Fruit fly (Drosophila melanogaster) whole organism, embryonic: ENCODE measurements around the gene CG5157.

ENCODE experiments used
- Ada2b ChIP-seq: fragments of 200-800 bp; sonication (Bioruptor generic); IDR thresholded peaks from 2 replicates; pipeline ENCODE4 v1.3.6; 2022; ENCODE audit warnings: missing biosample characterization, missing genetic modification characterization
- B-H1 ChIP-seq: fragments of 200-800 bp; sonication (Bioruptor generic); IDR thresholded peaks from 3 replicates; pipeline ENCODE4 v1.3.6; 2022; ENCODE audit warnings: missing biosample characterization, missing genetic modification characterization
- B-H2 ChIP-seq: fragments of 200-800 bp; sonication (Bioruptor generic); optimal IDR thresholded peaks from 2 replicates; lab custom pipeline; 2018; ENCODE audit warnings: missing biosample characterization, mild to moderate bottlenecking, missing genetic modification characterization
- CG10462 ChIP-seq: fragments of 200-800 bp; sonication (Bioruptor generic); optimal IDR thresholded peaks from 2 replicates; lab custom pipeline; 2016; ENCODE audit warnings: missing biosample characterization, missing genetic modification characterization
- CG11560 ChIP-seq: fragments of 200-800 bp; sonication (Bioruptor generic); IDR thresholded peaks from 3 replicates; pipeline ENCODE4 v1.3.6; 2022; ENCODE audit warnings: missing biosample characterization, missing genetic modification characterization
- CG12071 ChIP-seq: fragments of 200-800 bp; sonication (Bioruptor generic); optimal IDR thresholded peaks from 3 replicates; lab custom pipeline; 2018; ENCODE audit warnings: missing biosample characterization, mild to moderate bottlenecking, missing genetic modification characterization
- CG17829 ChIP-seq: fragments of 200-800 bp; optimal IDR thresholded peaks from 2 replicates; lab custom pipeline; 2019; ENCODE audit warnings: missing biosample characterization, mild to moderate bottlenecking, missing genetic modification characterization, moderate library complexity
- CG1792 ChIP-seq: fragments of 200-800 bp; sonication (Bioruptor generic); optimal IDR thresholded peaks from 2 replicates; lab custom pipeline; 2016; ENCODE audit warnings: missing biosample characterization, missing genetic modification characterization
- CG18476 ChIP-seq: fragments of 200-800 bp; sonication (Bioruptor generic); optimal IDR thresholded peaks from 2 replicates; lab custom pipeline; 2016; ENCODE audit warnings: missing biosample characterization, mild to moderate bottlenecking, missing genetic modification characterization
- CG2129 ChIP-seq: fragments of 200-800 bp; sonication (Bioruptor generic); IDR thresholded peaks from 2 replicates; pipeline ENCODE4 v1.3.6; 2022; ENCODE audit warnings: missing biosample characterization, missing genetic modification characterization; ENCODE audit not compliant: partially characterized antibody
- CG30431 ChIP-seq: fragments of 200-800 bp; sonication (Bioruptor generic); optimal IDR thresholded peaks from 2 replicates; lab custom pipeline; 2017; ENCODE audit warnings: missing biosample characterization, missing genetic modification characterization
- CG32772 ChIP-seq: fragments of 200-800 bp; sonication (Bioruptor generic); IDR thresholded peaks from 2 replicates; pipeline ENCODE4 v1.3.6; 2022; ENCODE audit warnings: missing biosample characterization, missing genetic modification characterization
- CG33213 ChIP-seq: fragments of 200-800 bp; sonication (Bioruptor generic); optimal IDR thresholded peaks from 3 replicates; lab custom pipeline; 2016; ENCODE audit warnings: missing biosample characterization, missing genetic modification characterization
- CG3838 ChIP-seq: fragments of 200-800 bp; sonication (Bioruptor generic); optimal IDR thresholded peaks from 3 replicates; lab custom pipeline; 2016; ENCODE audit warnings: missing biosample characterization, missing genetic modification characterization
- CG6854 ChIP-seq: fragments of 200-800 bp; sonication (Bioruptor generic); optimal IDR thresholded peaks from 3 replicates; lab custom pipeline; 2017; ENCODE audit warnings: missing biosample characterization, mild to moderate bottlenecking, missing genetic modification characterization
- CG7745 ChIP-seq: fragments of 200-800 bp; sonication (Bioruptor generic); optimal IDR thresholded peaks from 2 replicates; lab custom pipeline; 2018; ENCODE audit warnings: missing biosample characterization, mild to moderate bottlenecking, missing genetic modification characterization, moderate library complexity
- CG8290 ChIP-seq, 3 experiments: fragments of 200-800 bp; sonication (Bioruptor generic); optimal IDR thresholded peaks; 2 replicates each; lab custom pipeline; 2016 to 2019; ENCODE audit warnings: missing biosample characterization in 3 of 3, missing genetic modification characterization in 3 of 3, mild to moderate bottlenecking in 2 of 3, moderate library complexity in 1 of 3
- CHES-1-like ChIP-seq: fragments of 200-800 bp; sonication (Bioruptor generic); optimal IDR thresholded peaks from 2 replicates; lab custom pipeline; 2016; ENCODE audit warnings: missing biosample characterization, missing genetic modification characterization
- CrebB ChIP-seq: fragments of 200-800 bp; sonication (Bioruptor generic); optimal IDR thresholded peaks from 3 replicates; lab custom pipeline; 2018; ENCODE audit warnings: missing biosample characterization, mild to moderate bottlenecking, missing genetic modification characterization
- Deaf1 ChIP-seq: fragments of 200-800 bp; optimal IDR thresholded peaks from 3 replicates; lab custom pipeline; 2019; ENCODE audit warnings: missing biosample characterization, mild to moderate bottlenecking, missing genetic modification characterization, moderate library complexity
- Doc3 ChIP-seq: fragments of 200-800 bp; sonication (Bioruptor generic); IDR thresholded peaks from 3 replicates; pipeline ENCODE4 v1.3.6; 2022; ENCODE audit warnings: missing biosample characterization, missing genetic modification characterization; ENCODE audit not compliant: partially characterized antibody
- Dref ChIP-seq: fragments of 200-800 bp; sonication (Bioruptor generic); IDR thresholded peaks from 2 replicates; pipeline ENCODE4 v1.3.6; 2022; ENCODE audit warnings: missing biosample characterization, missing genetic modification characterization
- E2f2 ChIP-seq: fragments of 200-800 bp; sonication (Bioruptor generic); IDR thresholded peaks from 2 replicates; pipeline ENCODE4 v1.3.6; 2022; ENCODE audit warnings: missing biosample characterization, missing genetic modification characterization
- Gug ChIP-seq: fragments of 200-800 bp; sonication (Bioruptor generic); IDR thresholded peaks from 4 replicates; pipeline ENCODE4 v1.3.6; 2022; ENCODE audit warnings: missing biosample characterization, missing genetic modification characterization
- HHEX ChIP-seq: fragments of 200-800 bp; sonication (Bioruptor generic); optimal IDR thresholded peaks from 3 replicates; lab custom pipeline; 2017; ENCODE audit warnings: missing biosample characterization, mild to moderate bottlenecking, missing genetic modification characterization, missing genetic modification reagents
- Lhr ChIP-seq: fragments of 200-800 bp; sonication (Bioruptor generic); optimal IDR thresholded peaks from 3 replicates; lab custom pipeline; 2017; ENCODE audit warnings: mild to moderate bottlenecking, missing biosample characterization, missing genetic modification reagents, missing genetic modification characterization
- MTF-1 ChIP-seq: fragments of 200-800 bp; sonication (Bioruptor generic); optimal IDR thresholded peaks from 2 replicates; lab custom pipeline; 2018; ENCODE audit warnings: missing biosample characterization, mild to moderate bottlenecking, missing genetic modification characterization, borderline replicate concordance
- Taf1 ChIP-seq: fragments of 200-800 bp; sonication (Bioruptor generic); IDR thresholded peaks from 2 replicates; pipeline ENCODE4 v1.3.6; 2022; ENCODE audit warnings: missing biosample characterization, missing genetic modification characterization
- croc ChIP-seq: fragments of 200-800 bp; sonication (Bioruptor generic); conservative IDR thresholded peaks from 3 replicates; pipeline ENCODE4 v1.3.6; 2022; ENCODE audit warnings: missing biosample characterization, missing genetic modification characterization
- crp ChIP-seq, 2 experiments: fragments of 200-800 bp; sonication (Bioruptor generic); optimal IDR thresholded peaks; 2 replicates in 1 of 2; 3 replicates in 1 of 2; lab custom pipeline; 2017; ENCODE audit warnings: missing biosample characterization in 2 of 2, missing genetic modification characterization in 2 of 2, mild to moderate bottlenecking in 1 of 2, moderate library complexity in 1 of 2
- da ChIP-seq: fragments of 200-800 bp; sonication (Bioruptor generic); optimal IDR thresholded peaks from 2 replicates; lab custom pipeline; 2016; ENCODE audit warnings: missing biosample characterization, missing genetic modification characterization
- dm ChIP-seq: fragments of 200-800 bp; sonication (Bioruptor generic); optimal IDR thresholded peaks from 3 replicates; lab custom pipeline; 2016; ENCODE audit warnings: missing biosample characterization, missing genetic modification characterization
- dmrt11E ChIP-seq: fragments of 200-800 bp; sonication (Bioruptor generic); optimal IDR thresholded peaks from 3 replicates; lab custom pipeline; 2018; ENCODE audit warnings: missing biosample characterization, mild to moderate bottlenecking, missing genetic modification characterization, moderate library complexity
- fd3F ChIP-seq: fragments of 200-800 bp; sonication (Bioruptor generic); optimal IDR thresholded peaks from 2 replicates; lab custom pipeline; 2018; ENCODE audit warnings: missing biosample characterization, mild to moderate bottlenecking, missing genetic modification characterization, moderate library complexity
- gce ChIP-seq: fragments of 200-800 bp; sonication (Bioruptor generic); IDR thresholded peaks from 3 replicates; pipeline ENCODE4 v1.3.6; 2022; ENCODE audit warnings: missing biosample characterization, missing genetic modification characterization
- grau ChIP-seq: fragments of 200-800 bp; optimal IDR thresholded peaks from 3 replicates; lab custom pipeline; 2019; ENCODE audit warnings: missing biosample characterization, mild to moderate bottlenecking, missing genetic modification characterization, moderate library complexity
- maf-S ChIP-seq: fragments of 200-800 bp; sonication (Bioruptor generic); optimal IDR thresholded peaks from 2 replicates; lab custom pipeline; 2016; ENCODE audit warnings: missing biosample characterization, missing genetic modification characterization
- nau ChIP-seq: fragments of 200-800 bp; sonication (Bioruptor generic); optimal IDR thresholded peaks from 3 replicates; lab custom pipeline; 2017; ENCODE audit warnings: missing biosample characterization, mild to moderate bottlenecking, missing genetic modification characterization, missing genetic modification reagents
- pb ChIP-seq: fragments of 200-800 bp; sonication (Bioruptor generic); optimal IDR thresholded peaks from 3 replicates; lab custom pipeline; 2016; ENCODE audit warnings: missing biosample characterization, missing genetic modification characterization
- pho ChIP-seq: fragments of 200-800 bp; sonication (Bioruptor generic); optimal IDR thresholded peaks from 2 replicates; lab custom pipeline; 2016; ENCODE audit warnings: missing biosample characterization, missing genetic modification characterization
- prd ChIP-seq, 3 experiments: fragments of >200 bp in 2 of 3; fragments of 200-800 bp in 1 of 3; sonication (Bioruptor generic) in 1 of 3; optimal IDR thresholded peaks in 2 of 3; IDR thresholded peaks in 1 of 3; 2 replicates in 2 of 3; 3 replicates in 1 of 3; pipeline versions ENCODE4 v1.3.6 to Lab custom; 2017 to 2022; ENCODE audit warnings: missing biosample characterization in 1 of 3, missing genetic modification characterization in 1 of 3
- pros ChIP-seq: fragments of 200-800 bp; sonication (Bioruptor generic); optimal IDR thresholded peaks from 3 replicates; lab custom pipeline; 2019; ENCODE audit warnings: missing biosample characterization, mild to moderate bottlenecking, missing genetic modification characterization, moderate library complexity
- repo ChIP-seq: fragments of 200-800 bp; sonication (Bioruptor generic); optimal IDR thresholded peaks from 2 replicates; lab custom pipeline; 2016; ENCODE audit warnings: missing biosample characterization, missing genetic modification characterization
- sisA ChIP-seq: fragments of 200-800 bp; sonication (Bioruptor generic); IDR thresholded peaks from 2 replicates; pipeline ENCODE4 v1.3.6; 2022; ENCODE audit warnings: missing biosample characterization, missing genetic modification characterization
- sqz ChIP-seq: fragments of 200-800 bp; sonication (Bioruptor generic); optimal IDR thresholded peaks from 3 replicates; lab custom pipeline; 2018; ENCODE audit warnings: missing biosample characterization, mild to moderate bottlenecking, missing genetic modification characterization
- stc ChIP-seq: fragments of 200-800 bp; sonication (Bioruptor generic); IDR thresholded peaks from 2 replicates; pipeline ENCODE4 v1.3.6; 2022; ENCODE audit warnings: missing biosample characterization, missing genetic modification characterization
- vfl ChIP-seq: fragments of 200-800 bp; sonication (Bioruptor generic); optimal IDR thresholded peaks from 2 replicates; lab custom pipeline; 2016; ENCODE audit warnings: missing biosample characterization, missing genetic modification characterization
- wdn ChIP-seq: fragments of 200-800 bp; sonication (Bioruptor generic); IDR thresholded peaks from 2 replicates; pipeline ENCODE4 v1.3.6; 2022; ENCODE audit warnings: missing biosample characterization, missing genetic modification characterization
- wek ChIP-seq: fragments of 200-800 bp; sonication (Bioruptor generic); optimal IDR thresholded peaks from 3 replicates; lab custom pipeline; 2018; ENCODE audit warnings: missing biosample characterization, mild to moderate bottlenecking, missing genetic modification characterization, moderate library complexity

The CG5157 gene

DNA sequence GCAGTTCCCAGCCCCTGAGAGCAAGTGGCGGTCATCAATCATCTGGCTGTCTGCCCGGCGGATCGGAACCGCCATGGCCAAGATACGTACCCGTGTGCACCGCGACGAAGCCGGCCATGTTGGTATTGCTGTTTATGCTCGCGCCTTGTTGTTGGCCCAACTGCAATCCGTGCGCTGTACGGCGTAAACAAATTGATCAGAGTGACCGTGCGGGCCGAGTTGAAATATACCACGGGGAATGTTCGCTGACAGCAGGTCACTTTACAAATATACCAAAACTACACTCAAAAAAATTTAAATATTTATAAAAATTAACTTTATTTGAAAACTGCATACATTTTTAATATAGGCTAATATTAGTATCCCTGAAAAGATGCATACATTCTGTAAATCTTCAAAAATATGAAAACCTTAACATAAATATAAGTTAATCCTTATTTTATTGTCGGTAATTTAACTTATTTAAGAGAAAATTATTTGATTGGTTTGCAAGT, 50.3 kb downstream of the CG5157 start, which contains the start of gene Tasp1 (continued):
- TF ChIP-seq CG1792 (GFP tag; lab: Kevin White, UChicago), result no peak
- no peak for TF ChIP-seq maf-S (GFP tag; lab: Kevin White, UChicago)
- no peak for TF ChIP-seq CG12071 (GFP tag; lab: Kevin White, UChicago)
- 0 out of 2 replicates have a peak, but pooled peaks have one; percentile 32 for TF ChIP-seq Taf1 (GFP tag; lab: Robert Waterston, UW)
- peak; percentile 50; the same call in 1 of the 3 replicates for TF ChIP-seq gce (GFP tag; lab: Robert Waterston, UW)
- peak; percentile 62 for TF ChIP-seq Ada2b (GFP tag; lab: Robert Waterston, UW)
- TF ChIP-seq nau, result no peak
- no peak for TF ChIP-seq CG33213 (GFP tag; lab: Kevin White, UChicago)
- no peak; the same call in 2 of the 3 replicates for TF ChIP-seq CG11560 (tag; lab: Robert Waterston, UW)
- TF ChIP-seq pho, result peak; percentile 22
- TF ChIP-seq CG7745, result no peak
- TF ChIP-seq CG32772, result peak; percentile 63
- TF ChIP-seq crp (GFP tag; optimal IDR thresholded peaks at IDR 0.05; lab: Kevin White, UChicago), result no peak
- peak; percentile 80 for TF ChIP-seq CG17829 (tag; lab: Kevin White, UChicago)
- peak; percentile 48 for TF ChIP-seq vfl
- TF ChIP-seq sisA (GFP tag; lab: Robert Waterston, UW), result no peak
- TF ChIP-seq stc (GFP tag; lab: Robert Waterston, UW), result peak; percentile 67
- no peak for TF ChIP-seq Deaf1 (tag; lab: Kevin White, UChicago)
- TF ChIP-seq CG30431 (GFP tag; lab: Kevin White, UChicago), result no peak
- TF ChIP-seq grau (tag; lab: Kevin White, UChicago), result peak; percentile 78
- TF ChIP-seq MTF-1 (GFP tag; lab: Kevin White, UChicago), result peak; percentile 1
- peak; percentile 70 for TF ChIP-seq dmrt11E (tag; lab: Kevin White, UChicago)
- no peak for TF ChIP-seq Doc3 (GFP tag; lab: Robert Waterston, UW)
- no peak for TF ChIP-seq da
- peak; percentile 43; the same call in 1 of the 3 replicates for TF ChIP-seq B-H1 (GFP tag; lab: Robert Waterston, UW)
- TF ChIP-seq CG6854 (GFP tag; lab: Kevin White, UChicago), result no peak
- no peak for TF ChIP-seq CG10462 (GFP tag; lab: Kevin White, UChicago)
- no peak for TF ChIP-seq Gug (GFP tag; lab: Robert Waterston, UW)
- peak; percentile 11; the same call in 1 of the 2 replicates for TF ChIP-seq E2f2 (GFP tag; lab: Robert Waterston, UW)
- peak; percentile 49 for TF ChIP-seq fd3F (GFP tag; lab: Kevin White, UChicago)
- peak; percentile 49 for TF ChIP-seq Lhr (GFP tag; lab: Kevin White, UChicago)
- TF ChIP-seq HHEX, result peak; percentile 5
- TF ChIP-seq CG18476 (GFP tag; lab: Kevin White, UChicago), result peak; percentile 35
- no peak for TF ChIP-seq prd (optimal IDR thresholded peaks at IDR 0.05; lab: Kevin White, UChicago)
- TF ChIP-seq prd (GFP tag; IDR thresholded peaks at IDR 0.05; lab: Robert Waterston, UW), result peak; percentile 66; the same call in 2 of the 3 replicates
- TF ChIP-seq pros (GFP tag; lab: Kevin White, UChicago), result no peak
- 0 out of 3 replicates have a peak, but pooled peaks have one; percentile 28 for TF ChIP-seq croc
- TF ChIP-seq wek, result no peak
- TF ChIP-seq sqz, result no peak
- 0 out of 2 replicates have a peak, but pooled peaks have one; percentile 9 for TF ChIP-seq wdn (GFP tag; lab: Robert Waterston, UW)
- no peak for TF ChIP-seq repo (GFP tag; lab: Kevin White, UChicago)
- no peak for TF ChIP-seq Dref (GFP tag; lab: Robert Waterston, UW)
- no peak for TF ChIP-seq CG3838 (GFP tag; lab: Kevin White, UChicago)
- TF ChIP-seq CG8290 (GFP tag; optimal IDR thresholded peaks at IDR 0.05; lab: Kevin White, UChicago), result no peak
- peak in 1 of 2 experiments; percentile 54 for TF ChIP-seq CG8290 (tag; optimal IDR thresholded peaks at IDR 0.05; lab: Kevin White, UChicago)
- no peak for TF ChIP-seq CrebB (tag; lab: Kevin White, UChicago)
- TF ChIP-seq CG2129, result no peak
- TF ChIP-seq B-H2 (GFP tag; lab: Kevin White, UChicago), result peak; percentile 11
- peak; percentile 25 for TF ChIP-seq pb (GFP tag; lab: Kevin White, UChicago)
- TF ChIP-seq CHES-1-like (GFP tag; lab: Kevin White, UChicago), result peak; percentile 68
- no peak for TF ChIP-seq dm (GFP tag; lab: Kevin White, UChicago)
